Worm (Caenorhabditis elegans) whole organism, L4/young adult: ENCODE measurements around the gene rpt-1.

Experiments used
- W03F9.2 ChIP-seq: fragments of 150-350 bp; optimal IDR thresholded peaks from 2 replicates; lab custom pipeline; 2014; ENCODE audit warnings: missing biosample characterization, missing genetic modification characterization
- him-1 ChIP-seq: sonication (generic microtip); optimal IDR thresholded peaks from 2 replicates; lab custom pipeline; 2016; ENCODE audit warnings: missing genotype, missing genetic modification reagents, missing genetic modification characterization, missing compliant biosample characterization

- TF ChIP-seq him-1 (tag; lab: Kevin White, UChicago) = no peak
- TF ChIP-seq W03F9.2 (tag; lab: Kevin White, UChicago) = no peak
Observed at ce11 chrV:11995862-11996261, 13.7 kb upstream of the rpt-1 start, which contains the start of gene C52E4.12.
